Fruit fly (Drosophila melanogaster): ENCODE results near the gene Proc-R.
A peak's percentile ranks its signal among the peaks of the same experiment; 100 is the strongest.

Gene Proc-R

dm6 chrX:4687778-4688399 lies 19.8 kb upstream of the Proc-R start, which contains the start of gene ctp (continued):
- TF ChIP-seq CG12744 (GFP tag; optimal IDR thresholded peaks at IDR 0.05) (no peak), CG15514 (GFP tag; optimal IDR thresholded peaks at IDR 0.05) (peak; percentile 46), CG15073 (GFP tag; optimal IDR thresholded peaks at IDR 0.05) (no peak), bcd (GFP tag; optimal IDR thresholded peaks at IDR 0.05) (peak; percentile 16), sug (tag; optimal IDR thresholded peaks at IDR 0.05) (peak; percentile 58), lbe (GFP tag; optimal IDR thresholded peaks at IDR 0.05) (peak; percentile 21), Dll (GFP tag; IDR thresholded peaks at IDR 0.05; ENCODE audit: partially characterized antibody) (peak; percentile 74; the same call in 3 of the 4 replicates), CG7786 (GFP tag; optimal IDR thresholded peaks at IDR 0.05) (peak; percentile 30), CG18599 (GFP tag; optimal IDR thresholded peaks at IDR 0.05) (peak; percentile 44), CG14050 (GFP tag; IDR thresholded peaks at IDR 0.05) (no peak; the same call in 2 of the 3 replicates), Six4 (GFP tag; optimal IDR thresholded peaks at IDR 0.05) (no peak), CG2129 (GFP tag; IDR thresholded peaks at IDR 0.05; ENCODE audit: partially characterized antibody) (0 out of 2 replicates have a peak, but pooled peaks have one; percentile 23), CG14860 (GFP tag; IDR thresholded peaks at IDR 0.05; ENCODE audit: partially characterized antibody) (peak; percentile 71), CG34224 (GFP tag; IDR thresholded peaks at IDR 0.05; ENCODE audit: partially characterized antibody) (peak; percentile 69), CG7357 (GFP tag; IDR thresholded peaks at IDR 0.05) (no peak), CG8089 (GFP tag; optimal IDR thresholded peaks at IDR 0.05) (no peak), slou (GFP tag; optimal IDR thresholded peaks at IDR 0.05) (no peak), klu (GFP tag; IDR thresholded peaks at IDR 0.05) (peak; percentile 36; the same call in 1 of the 2 replicates), CG12236 (GFP tag; optimal IDR thresholded peaks at IDR 0.05) (no peak), CG18764 (GFP tag; optimal IDR thresholded peaks at IDR 0.05) (no peak), Hmr (GFP tag; optimal IDR thresholded peaks at IDR 0.05) (peak; percentile 57), slp2 (GFP tag; optimal IDR thresholded peaks at IDR 0.05) (peak; percentile 5), chm (GFP tag; IDR thresholded peaks at IDR 0.05) (0 out of 2 replicates have a peak, but pooled peaks have one; percentile 16), gsb (GFP tag; IDR thresholded peaks at IDR 0.05) (no peak), esg (GFP tag; conservative IDR thresholded peaks at IDR 0.05) (no peak), CG15696 (tag; optimal IDR thresholded peaks at IDR 0.05) (peak; percentile 2), NK7.1 (GFP tag; optimal IDR thresholded peaks at IDR 0.05) (no peak), Gsc (GFP tag; IDR thresholded peaks at IDR 0.05) (no peak), Optix (GFP tag; IDR thresholded peaks at IDR 0.05) (no peak), CG16863 (GFP tag; optimal IDR thresholded peaks at IDR 0.05) (peak; percentile 4), fd3F (GFP tag; optimal IDR thresholded peaks at IDR 0.05) (peak; percentile 8), Oli (tag; optimal IDR thresholded peaks at IDR 0.05) (peak; percentile 30), CG12155 (GFP tag; optimal IDR thresholded peaks at IDR 0.05) (peak; percentile 40), BtbVII (GFP tag; optimal IDR thresholded peaks at IDR 0.05) (peak; percentile 25), nau (GFP tag; optimal IDR thresholded peaks at IDR 0.05) (peak; percentile 42), trh (GFP tag; optimal IDR thresholded peaks at IDR 0.05) (no peak), CG16779 (GFP tag; IDR thresholded peaks at IDR 0.05) (no peak), wek (GFP tag; optimal IDR thresholded peaks at IDR 0.05) (no peak), CG12942 (GFP tag; optimal IDR thresholded peaks at IDR 0.05) (no peak), CG4424 (GFP tag; optimal IDR thresholded peaks at IDR 0.05) (peak; percentile 26), CG4617 (GFP tag; optimal IDR thresholded peaks at IDR 0.05; ENCODE audit: borderline replicate concordance) (no peak), pros (GFP tag; optimal IDR thresholded peaks at IDR 0.05) (no peak), CkIIα-i1 (GFP tag; IDR thresholded peaks at IDR 0.05) (no peak), btn (GFP tag; optimal IDR thresholded peaks at IDR 0.05) (no peak), odd (GFP tag; optimal IDR thresholded peaks at IDR 0.05) (no peak), CG5180 (GFP tag; optimal IDR thresholded peaks at IDR 0.05) (peak; percentile 6), CG9876 (GFP tag; optimal IDR thresholded peaks at IDR 0.05) (peak; percentile 29), CG3065 (GFP tag; optimal IDR thresholded peaks at IDR 0.05) (no peak), CG31365 (tag; optimal IDR thresholded peaks at IDR 0.05) (no peak), tx (GFP tag; optimal IDR thresholded peaks at IDR 0.05) (peak; percentile 9)

Measured in whole organism, embryonic.